Worm (Caenorhabditis elegans): ENCODE results near the gene Y43C5A.4.
A peak's percentile ranks its signal among the peaks of the same experiment; 100 is the strongest.

Y43C5A.4 gene

ce11 chrIV:10311115-10311514 lies 33.3 kb downstream of the Y43C5A.4 start (continued):
- TF ChIP-seq egl-18 (GFP tag; IDR thresholded peaks at IDR 0.05) (no peak), K11D2.4 (GFP tag; IDR thresholded peaks at IDR 0.05) (no peak), madf-3 (GFP tag; IDR thresholded peaks at IDR 0.05) (no peak), unc-62 (GFP tag; optimal IDR thresholded peaks at IDR 0.05) (no peak), akir-1 (GFP tag; optimal IDR thresholded peaks at IDR 0.05) (no peak), F39B2.1 (GFP tag; IDR thresholded peaks at IDR 0.05) (no peak), bed-1 (GFP tag; IDR thresholded peaks at IDR 0.05) (no peak), repo-1 (tag; optimal IDR thresholded peaks at IDR 0.05) (no peak), lin-26 (GFP tag; IDR thresholded peaks at IDR 0.05) (peak; percentile 71; the same call in 1 of the 2 replicates), Y56A3A.18 (GFP tag; IDR thresholded peaks at IDR 0.05) (no peak), nhr-90 (tag; optimal IDR thresholded peaks at IDR 0.05) (peak; percentile 37), attf-6 (GFP tag; IDR thresholded peaks at IDR 0.05) (no peak), dpl-1 (GFP tag; optimal IDR thresholded peaks at IDR 0.05) (no peak), nhr-80 (tag; optimal IDR thresholded peaks at IDR 0.05) (no peak), ztf-6 (GFP tag; IDR thresholded peaks at IDR 0.05) (no peak), Y79H2A.3 (GFP tag; conservative IDR thresholded peaks at IDR 0.05) (no peak), unc-130 (GFP tag; optimal IDR thresholded peaks at IDR 0.05) (no peak), let-526 (GFP tag; IDR thresholded peaks at IDR 0.05) (no peak), zfh-2 (GFP tag; conservative IDR thresholded peaks at IDR 0.05) (no peak), dox-1 (GFP tag; IDR thresholded peaks at IDR 0.05) (no peak; the same call in 1 of the 2 replicates), F57A8.1 (GFP tag; optimal IDR thresholded peaks at IDR 0.05) (no peak), ceh-79 (tag; optimal IDR thresholded peaks at IDR 0.05) (no peak), Y67H2A.10 (GFP tag; conservative IDR thresholded peaks at IDR 0.05) (no peak), egrh-3 (GFP tag; IDR thresholded peaks at IDR 0.05) (no peak), B0336.3 (GFP tag; IDR thresholded peaks at IDR 0.05) (no peak), sptf-2 (GFP tag; optimal IDR thresholded peaks at IDR 0.05) (no peak), ZK185.1 (tag; optimal IDR thresholded peaks at IDR 0.05; ENCODE audit: poor library complexity, severe bottlenecking) (peak; percentile 58), nfyb-1 (GFP tag; IDR thresholded peaks at IDR 0.05) (no peak), cebp-2 (GFP tag; IDR thresholded peaks at IDR 0.05) (no peak), tlf-1 (GFP tag; optimal IDR thresholded peaks at IDR 0.05) (no peak), hlh-26 (GFP tag; conservative IDR thresholded peaks at IDR 0.05) (no peak), ztf-3 (GFP tag; optimal IDR thresholded peaks at IDR 0.05) (no peak), ceh-91 (GFP tag; IDR thresholded peaks at IDR 0.05) (no peak), F57C9.4 (tag; optimal IDR thresholded peaks at IDR 0.05) (no peak), ceh-100 (GFP tag; IDR thresholded peaks at IDR 0.05) (no peak), mxl-1 (tag; optimal IDR thresholded peaks at IDR 0.05) (peak; percentile 35), pbrm-1 (GFP tag; IDR thresholded peaks at IDR 0.05) (peak; percentile 51; the same call in 1 of the 2 replicates), madf-6 (GFP tag; IDR thresholded peaks at IDR 0.05) (no peak; the same call in 1 of the 2 replicates), aptf-2 (GFP tag; conservative IDR thresholded peaks at IDR 0.05) (no peak), B0261.1 (tag; optimal IDR thresholded peaks at IDR 0.05) (peak; percentile 74), snpc-1.1 (tag; optimal IDR thresholded peaks at IDR 0.05; ENCODE audit: insufficient read depth) (peak; percentile 54), F49E8.2 (tag; optimal IDR thresholded peaks at IDR 0.05; ENCODE audit: insufficient read depth) (no peak), lsy-27 (tag; optimal IDR thresholded peaks at IDR 0.05; ENCODE audit: borderline replicate concordance, insufficient read depth) (no peak), C06A6.2 (GFP tag; conservative IDR thresholded peaks at IDR 0.05) (no peak), ceh-40 (GFP tag; IDR thresholded peaks at IDR 0.05) (no peak), F55B11.4 (tag; optimal IDR thresholded peaks at IDR 0.05; ENCODE audit: borderline replicate concordance, insufficient read depth) (no peak), B0035.1 (tag; optimal IDR thresholded peaks at IDR 0.05) (no peak), atf-7 (tag; optimal IDR thresholded peaks at IDR 0.05) (no peak), chd-7 (tag; optimal IDR thresholded peaks at IDR 0.05) (no peak)
